Fruit fly (Drosophila melanogaster) whole organism, embryonic: Measurements from ENCODE around the gene CG46440.

ENCODE experiments used
- Atf-2 ChIP-seq: fragments of 200-800 bp; sonication (Bioruptor generic); optimal IDR thresholded peaks from 2 replicates; lab custom pipeline; 2016; ENCODE audit warnings: missing biosample characterization, missing genetic modification characterization
- B-H2 ChIP-seq: fragments of 200-800 bp; sonication (Bioruptor generic); optimal IDR thresholded peaks from 2 replicates; lab custom pipeline; 2018; ENCODE audit warnings: missing biosample characterization, mild to moderate bottlenecking, missing genetic modification characterization
- CG12071 ChIP-seq: fragments of 200-800 bp; sonication (Bioruptor generic); optimal IDR thresholded peaks from 3 replicates; lab custom pipeline; 2018; ENCODE audit warnings: missing biosample characterization, mild to moderate bottlenecking, missing genetic modification characterization
- CG1233 ChIP-seq: fragments of 200-800 bp; sonication (Bioruptor generic); optimal IDR thresholded peaks from 4 replicates; lab custom pipeline; 2018; ENCODE audit warnings: missing biosample characterization, mild to moderate bottlenecking, missing genetic modification characterization
- CG14965 ChIP-seq: fragments of 200-800 bp; sonication (Bioruptor generic); optimal IDR thresholded peaks from 2 replicates; lab custom pipeline; 2016; ENCODE audit warnings: missing biosample characterization, missing genetic modification characterization, borderline replicate concordance
- CG1529 ChIP-seq: fragments of 200-800 bp; sonication (Bioruptor generic); optimal IDR thresholded peaks from 3 replicates; lab custom pipeline; 2018; ENCODE audit warnings: missing biosample characterization, missing genetic modification characterization
- CG1603 ChIP-seq: fragments of 200-800 bp; sonication (Bioruptor generic); optimal IDR thresholded peaks from 2 replicates; lab custom pipeline; 2019; ENCODE audit warnings: missing biosample characterization, mild to moderate bottlenecking, missing genetic modification characterization, moderate library complexity
- CG1647 ChIP-seq: fragments of 200-800 bp; sonication (Bioruptor generic); optimal IDR thresholded peaks from 3 replicates; lab custom pipeline; 2016; ENCODE audit warnings: missing biosample characterization, missing genetic modification characterization
- CG16813 ChIP-seq: fragments of 200-800 bp; sonication (Bioruptor generic); IDR thresholded peaks from 3 replicates; pipeline ENCODE4 v1.3.6; 2022; ENCODE audit warnings: missing biosample characterization, missing genetic modification characterization; ENCODE audit not compliant: partially characterized antibody
- CG17186 ChIP-seq: fragments of 200-800 bp; sonication (Bioruptor generic); optimal IDR thresholded peaks from 3 replicates; lab custom pipeline; 2017; ENCODE audit warnings: missing biosample characterization, missing genetic modification reagents, missing genetic modification characterization
- CG18599 ChIP-seq: fragments of 200-800 bp; sonication (Bioruptor generic); optimal IDR thresholded peaks from 3 replicates; lab custom pipeline; 2017; ENCODE audit warnings: missing biosample characterization, missing genetic modification characterization, mild to moderate bottlenecking, moderate library complexity, missing genetic modification reagents
- CG2120 ChIP-seq: fragments of 200-800 bp; sonication (Bioruptor generic); optimal IDR thresholded peaks from 3 replicates; lab custom pipeline; 2016; ENCODE audit warnings: missing biosample characterization, missing genetic modification characterization
- CG2202 ChIP-seq: fragments of 200-800 bp; sonication (Bioruptor generic); optimal IDR thresholded peaks from 2 replicates; lab custom pipeline; 2018; ENCODE audit warnings: missing biosample characterization, mild to moderate bottlenecking, missing genetic modification characterization
- CG3163 ChIP-seq: fragments of 200-800 bp; sonication (Bioruptor generic); optimal IDR thresholded peaks from 3 replicates; lab custom pipeline; 2016; ENCODE audit warnings: missing biosample characterization, missing genetic modification characterization
- CG3281 ChIP-seq: fragments of 200-800 bp; sonication (Bioruptor generic); optimal IDR thresholded peaks from 3 replicates; lab custom pipeline; 2017; ENCODE audit warnings: missing biosample characterization, mild to moderate bottlenecking, missing genetic modification characterization
- CG6272 ChIP-seq: fragments of 200-800 bp; sonication (Bioruptor generic); IDR thresholded peaks from 2 replicates; pipeline ENCODE4 v1.3.6; 2022; ENCODE audit warnings: missing biosample characterization, missing genetic modification characterization
- CG7271 ChIP-seq: fragments of 200-800 bp; sonication (Bioruptor generic); optimal IDR thresholded peaks from 2 replicates; lab custom pipeline; 2018; ENCODE audit warnings: missing biosample characterization, mild to moderate bottlenecking, missing genetic modification characterization, moderate library complexity
- CG7745 ChIP-seq: fragments of 200-800 bp; sonication (Bioruptor generic); optimal IDR thresholded peaks from 2 replicates; lab custom pipeline; 2018; ENCODE audit warnings: missing biosample characterization, mild to moderate bottlenecking, missing genetic modification characterization, moderate library complexity
- CG8089 ChIP-seq: fragments of 200-800 bp; sonication (Bioruptor generic); optimal IDR thresholded peaks from 3 replicates; lab custom pipeline; 2016; ENCODE audit warnings: missing biosample characterization, missing genetic modification characterization
- CG8765 ChIP-seq: fragments of 200-800 bp; sonication (Bioruptor generic); IDR thresholded peaks from 2 replicates; pipeline ENCODE4 v1.3.6; 2022; ENCODE audit warnings: missing biosample characterization, missing genetic modification characterization
- CG8944 ChIP-seq: fragments of 200-800 bp; sonication (Bioruptor generic); optimal IDR thresholded peaks from 3 replicates; lab custom pipeline; 2016; ENCODE audit warnings: missing biosample characterization, missing genetic modification characterization
- CG9215 ChIP-seq: fragments of 200-800 bp; sonication (Bioruptor generic); IDR thresholded peaks from 2 replicates; pipeline ENCODE4 v1.3.6; 2022; ENCODE audit warnings: missing biosample characterization, missing genetic modification characterization
- CG9437 ChIP-seq: fragments of 200-800 bp; sonication (Bioruptor generic); optimal IDR thresholded peaks from 2 replicates; lab custom pipeline; 2018; ENCODE audit warnings: missing biosample characterization, mild to moderate bottlenecking, missing genetic modification characterization
- CTCF ChIP-seq: fragments of 200-800 bp; sonication (Bioruptor generic); optimal IDR thresholded peaks from 2 replicates; lab custom pipeline; 2017; ENCODE audit warnings: missing biosample characterization, mild to moderate bottlenecking, missing genetic modification characterization, moderate library complexity
- Dp ChIP-seq: fragments of 200-800 bp; sonication (Bioruptor generic); optimal IDR thresholded peaks from 2 replicates; lab custom pipeline; 2018; ENCODE audit warnings: missing biosample characterization, mild to moderate bottlenecking, missing genetic modification characterization, moderate library complexity
- Dref ChIP-seq: fragments of 200-800 bp; sonication (Bioruptor generic); IDR thresholded peaks from 2 replicates; pipeline ENCODE4 v1.3.6; 2022; ENCODE audit warnings: missing biosample characterization, missing genetic modification characterization
- Fer1 ChIP-seq: fragments of 200-800 bp; sonication (Bioruptor generic); optimal IDR thresholded peaks from 2 replicates; lab custom pipeline; 2017; ENCODE audit warnings: missing biosample characterization, mild to moderate bottlenecking, missing genetic modification characterization
- GATAe ChIP-seq: fragments of 200-800 bp; sonication (Bioruptor generic); conservative IDR thresholded peaks from 2 replicates; pipeline ENCODE4 v1.3.6; 2022; ENCODE audit warnings: missing biosample characterization, missing genetic modification characterization
- Gug ChIP-seq: fragments of 200-800 bp; sonication (Bioruptor generic); IDR thresholded peaks from 4 replicates; pipeline ENCODE4 v1.3.6; 2022; ENCODE audit warnings: missing biosample characterization, missing genetic modification characterization
- H15 ChIP-seq: fragments of 200-800 bp; sonication (Bioruptor generic); IDR thresholded peaks from 3 replicates; pipeline ENCODE4 v1.3.6; 2022; ENCODE audit warnings: missing biosample characterization, missing genetic modification characterization
- Hr51 ChIP-seq, 2 experiments: fragments of 200-800 bp; sonication (Bioruptor generic); optimal IDR thresholded peaks; 2 replicates in 1 of 2; 3 replicates in 1 of 2; lab custom pipeline; 2016 to 2018; ENCODE audit warnings: missing biosample characterization in 2 of 2, missing genetic modification characterization in 2 of 2, mild to moderate bottlenecking in 1 of 2, moderate library complexity in 1 of 2
- Lhr ChIP-seq: fragments of 200-800 bp; sonication (Bioruptor generic); optimal IDR thresholded peaks from 3 replicates; lab custom pipeline; 2017; ENCODE audit warnings: mild to moderate bottlenecking, missing biosample characterization, missing genetic modification reagents, missing genetic modification characterization
- Lpt ChIP-seq: fragments of >200 bp; optimal IDR thresholded peaks from 2 replicates; lab custom pipeline; 2018; ENCODE audit warnings: missing biosample characterization, missing genetic modification characterization
- MESR4 ChIP-seq: fragments of 200-800 bp; sonication (Bioruptor generic); optimal IDR thresholded peaks from 2 replicates; lab custom pipeline; 2018; ENCODE audit warnings: missing biosample characterization, mild to moderate bottlenecking, missing genetic modification characterization, moderate library complexity
- Myb ChIP-seq: fragments of 200-800 bp; sonication (Bioruptor generic); optimal IDR thresholded peaks from 2 replicates; lab custom pipeline; 2016; ENCODE audit warnings: missing biosample characterization, missing genetic modification characterization
- Poxn ChIP-seq: fragments of 200-800 bp; sonication (Bioruptor generic); IDR thresholded peaks from 2 replicates; pipeline ENCODE4 v1.3.6; 2022; ENCODE audit warnings: missing biosample characterization, missing genetic modification characterization
- Rfx ChIP-seq: fragments of 200-800 bp; sonication (Bioruptor generic); IDR thresholded peaks from 2 replicates; pipeline ENCODE4 v1.3.6; 2022; ENCODE audit warnings: missing biosample characterization, missing genetic modification characterization
- Trl ChIP-seq, 3 experiments: fragments of >200 bp in 2 of 3; fragments of 200-800 bp in 1 of 3; sonication (Bioruptor generic) in 1 of 3; optimal IDR thresholded peaks; 2 replicates in 1 of 3; 3 replicates in 2 of 3; lab custom pipeline; 2016 to 2017; ENCODE audit warnings: missing biosample characterization in 1 of 3, missing genetic modification characterization in 1 of 3
- aop ChIP-seq: fragments of 200-800 bp; sonication (Bioruptor generic); IDR thresholded peaks from 2 replicates; pipeline ENCODE4 v1.3.6; 2022; ENCODE audit warnings: missing biosample characterization, missing genetic modification characterization
- br ChIP-seq: fragments of >200 bp; optimal IDR thresholded peaks from 2 replicates; lab custom pipeline; 2017
- bsh ChIP-seq, 2 experiments: fragments of 200-800 bp; sonication (Bioruptor generic); optimal IDR thresholded peaks; 2 replicates each; lab custom pipeline; 2017 to 2018; ENCODE audit warnings: mild to moderate bottlenecking in 2 of 2, missing biosample characterization in 2 of 2, missing genetic modification characterization in 2 of 2, moderate library complexity in 1 of 2
- gfzf ChIP-seq: fragments of 200-800 bp; sonication (Bioruptor generic); optimal IDR thresholded peaks from 2 replicates; lab custom pipeline; 2016; ENCODE audit warnings: missing biosample characterization, mild to moderate bottlenecking, missing genetic modification characterization, moderate library complexity
- onecut ChIP-seq: fragments of 200-800 bp; sonication (Bioruptor generic); IDR thresholded peaks from 2 replicates; pipeline ENCODE4 v1.3.6; 2022; ENCODE audit warnings: missing biosample characterization, missing genetic modification characterization
- pan ChIP-seq, 4 experiments: fragments of >200 bp in 3 of 4; fragments of 200-800 bp in 1 of 4; sonication (Bioruptor generic) in 1 of 4; optimal IDR thresholded peaks in 3 of 4; IDR thresholded peaks in 1 of 4; 2 replicates each; pipeline versions ENCODE4 v1.3.6 to Lab custom; 2017 to 2022; ENCODE audit warnings: missing biosample characterization in 2 of 4, missing genetic modification characterization in 2 of 4, mixed read lengths in 1 of 4
- pzg ChIP-seq: fragments of 200-800 bp; sonication (Bioruptor generic); optimal IDR thresholded peaks from 3 replicates; lab custom pipeline; 2018; ENCODE audit warnings: missing biosample characterization, mild to moderate bottlenecking, missing genetic modification characterization, moderate library complexity
- ranshi ChIP-seq: fragments of 200-800 bp; sonication (Bioruptor generic); IDR thresholded peaks from 2 replicates; pipeline ENCODE4 v1.3.6; 2022; ENCODE audit warnings: missing biosample characterization, missing genetic modification characterization
- row ChIP-seq: fragments of 200-800 bp; sonication (Bioruptor generic); IDR thresholded peaks from 3 replicates; pipeline ENCODE4 v1.3.6; 2022; ENCODE audit warnings: missing biosample characterization, missing genetic modification characterization
- slbo ChIP-seq: fragments of 200-800 bp; sonication (Bioruptor generic); IDR thresholded peaks from 2 replicates; pipeline ENCODE4 v1.3.6; 2022; ENCODE audit warnings: missing biosample characterization, missing genetic modification characterization
- tin ChIP-seq: fragments of 200-800 bp; sonication (Bioruptor generic); optimal IDR thresholded peaks from 3 replicates; lab custom pipeline; 2016; ENCODE audit warnings: missing biosample characterization, missing genetic modification characterization
- toy ChIP-seq: fragments of 200-800 bp; sonication (Bioruptor generic); IDR thresholded peaks from 2 replicates; pipeline ENCODE4 v1.3.6; 2022; ENCODE audit warnings: missing biosample characterization, missing genetic modification characterization
- tx ChIP-seq: fragments of 200-800 bp; sonication (Bioruptor generic); optimal IDR thresholded peaks from 2 replicates; lab custom pipeline; 2016; ENCODE audit warnings: missing biosample characterization, missing genetic modification characterization
- vvl ChIP-seq: fragments of 200-800 bp; sonication (Bioruptor generic); IDR thresholded peaks from 2 replicates; pipeline ENCODE4 v1.3.6; 2022; ENCODE audit warnings: missing biosample characterization, missing genetic modification characterization

CG46440 gene

DNA sequence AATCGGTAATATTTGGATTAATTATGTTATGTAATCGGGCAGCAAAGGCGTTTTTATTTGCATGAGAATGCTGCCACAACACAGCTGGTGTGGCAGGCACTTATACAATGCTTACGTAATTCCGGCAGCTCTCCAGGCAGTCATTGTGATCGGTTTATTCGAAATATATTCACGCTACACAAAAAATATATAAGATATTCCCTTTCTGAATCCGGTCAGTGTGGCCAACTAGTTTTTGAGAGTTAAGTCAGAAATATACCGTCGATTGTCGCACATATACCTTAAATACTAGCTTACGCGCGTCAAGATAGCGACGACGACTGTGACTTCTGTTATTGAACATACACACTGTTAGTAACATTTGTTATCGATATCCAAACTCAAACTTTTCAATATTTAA is 8.6 kb downstream of the CG46440 start, which contains the start of gene sun (continued):
- TF ChIP-seq CG2202 (no peak), row (no peak), MESR4 (GFP tag; lab: Kevin White, UChicago) (peak; percentile 87), toy (GFP tag; lab: Robert Waterston, UW) (no peak), Myb (peak; percentile 40), CG1603 (peak; percentile 99), Dp (peak; percentile 49), Gug (no peak), Trl (optimal IDR thresholded peaks at IDR 0.05; lab: Kevin White, UChicago) (no peak), Trl (GFP tag; optimal IDR thresholded peaks at IDR 0.05; lab: Kevin White, UChicago) (no peak), CG8089 (GFP tag; lab: Kevin White, UChicago) (no peak), CG16813 (GFP tag; lab: Robert Waterston, UW) (no peak), gfzf (GFP tag; lab: Kevin White, UChicago) (peak; percentile 78), Lhr (GFP tag; lab: Kevin White, UChicago) (peak; percentile 10), CG2120 (GFP tag; lab: Kevin White, UChicago) (no peak), Poxn (GFP tag; lab: Robert Waterston, UW) (no peak), CG17186 (no peak), pzg (GFP tag; lab: Kevin White, UChicago) (peak; percentile 79), CG18599 (no peak), H15 (GFP tag; lab: Robert Waterston, UW) (no peak), Dref (GFP tag; lab: Robert Waterston, UW) (peak; percentile 60), CG3163 (GFP tag; lab: Kevin White, UChicago) (no peak), CG12071 (GFP tag; lab: Kevin White, UChicago) (no peak), CG14965 (GFP tag; lab: Kevin White, UChicago) (no peak), Atf-2 (GFP tag; lab: Kevin White, UChicago) (no peak), CG3281 (GFP tag; lab: Kevin White, UChicago) (no peak), CG8944 (GFP tag; lab: Kevin White, UChicago) (no peak), CG9437 (GFP tag; lab: Kevin White, UChicago) (no peak), aop (GFP tag; lab: Robert Waterston, UW) (no peak), Hr51 (GFP tag; optimal IDR thresholded peaks at IDR 0.05; lab: Kevin White, UChicago) (no peak), CG9215 (GFP tag; lab: Robert Waterston, UW) (no peak), bsh (GFP tag; optimal IDR thresholded peaks at IDR 0.05; lab: Kevin White, UChicago) (no peak), onecut (no peak), B-H2 (GFP tag; lab: Kevin White, UChicago) (no peak), Fer1 (no peak), CG1233 (GFP tag; lab: Kevin White, UChicago) (no peak), br (no peak), CG1529 (GFP tag; lab: Kevin White, UChicago) (no peak), CTCF (GFP tag; lab: Kevin White, UChicago) (no peak), ranshi (GFP tag; lab: Robert Waterston, UW) (no peak), CG1647 (no peak), tin (GFP tag; lab: Kevin White, UChicago) (no peak), CG7271 (tag; lab: Kevin White, UChicago) (no peak), GATAe (GFP tag; lab: Robert Waterston, UW) (no peak), CG8765 (GFP tag; lab: Robert Waterston, UW) (no peak), pan (optimal IDR thresholded peaks at IDR 0.05; lab: Kevin White, UChicago) (no peak), pan (GFP tag; optimal IDR thresholded peaks at IDR 0.05 in 1 of 2, IDR thresholded peaks at IDR 0.05 in 1 of 2) (no peak), Rfx (GFP tag; lab: Robert Waterston, UW) (no peak), Lpt (no peak), vvl (GFP tag; lab: Robert Waterston, UW) (no peak), slbo (GFP tag; lab: Robert Waterston, UW) (no peak), tx (GFP tag; lab: Kevin White, UChicago) (no peak), CG6272 (GFP tag; lab: Robert Waterston, UW) (no peak), CG7745 (no peak)
